Fruit fly (Drosophila melanogaster) whole organism, embryonic: Measurements from ENCODE around the gene CG32271.

Experiments
- Bgb ChIP-seq: fragments of 200-800 bp; sonication (Bioruptor generic); IDR thresholded peaks from 2 replicates; pipeline ENCODE4 v1.3.6; 2022; ENCODE audit warnings: missing biosample characterization, missing genetic modification characterization; ENCODE audit not compliant: partially characterized antibody
- Bteb2 ChIP-seq: fragments of 200-800 bp; sonication (Bioruptor generic); optimal IDR thresholded peaks from 2 replicates; lab custom pipeline; 2016; ENCODE audit warnings: missing biosample characterization, missing genetic modification characterization
- CG10543 ChIP-seq: fragments of 200-800 bp; sonication (Bioruptor generic); optimal IDR thresholded peaks from 3 replicates; lab custom pipeline; 2017; ENCODE audit warnings: missing biosample characterization, mild to moderate bottlenecking, missing genetic modification characterization, moderate library complexity
- CG12219 ChIP-seq: fragments of 200-800 bp; sonication (Bioruptor generic); optimal IDR thresholded peaks from 3 replicates; lab custom pipeline; 2018; ENCODE audit warnings: missing biosample characterization, mild to moderate bottlenecking, missing genetic modification characterization
- CG15601 ChIP-seq: fragments of 200-800 bp; sonication (Bioruptor generic); optimal IDR thresholded peaks from 3 replicates; lab custom pipeline; 2019; ENCODE audit warnings: missing biosample characterization, mild to moderate bottlenecking, missing genetic modification characterization, moderate library complexity
- CG15696 ChIP-seq: fragments of 200-800 bp; sonication (Bioruptor generic); optimal IDR thresholded peaks from 2 replicates; lab custom pipeline; 2019; ENCODE audit warnings: missing biosample characterization, mild to moderate bottlenecking, missing genetic modification characterization, moderate library complexity
- CG16813 ChIP-seq: fragments of 200-800 bp; sonication (Bioruptor generic); IDR thresholded peaks from 3 replicates; pipeline ENCODE4 v1.3.6; 2022; ENCODE audit warnings: missing biosample characterization, missing genetic modification characterization; ENCODE audit not compliant: partially characterized antibody
- CG33213 ChIP-seq: fragments of 200-800 bp; sonication (Bioruptor generic); optimal IDR thresholded peaks from 3 replicates; lab custom pipeline; 2016; ENCODE audit warnings: missing biosample characterization, missing genetic modification characterization
- CG43689 ChIP-seq: fragments of 200-800 bp; sonication (Bioruptor generic); IDR thresholded peaks from 2 replicates; pipeline ENCODE4 v1.3.6; 2022; ENCODE audit warnings: missing biosample characterization, missing genetic modification characterization
- CG6765 ChIP-seq: fragments of 200-800 bp; sonication (Bioruptor generic); optimal IDR thresholded peaks from 3 replicates; lab custom pipeline; 2017; ENCODE audit warnings: missing biosample characterization, mild to moderate bottlenecking, missing genetic modification characterization
- CG7357 ChIP-seq: fragments of 200-800 bp; sonication (Bioruptor generic); IDR thresholded peaks from 3 replicates; pipeline ENCODE4 v1.3.6; 2022; ENCODE audit warnings: missing biosample characterization, missing genetic modification characterization
- CG8765 ChIP-seq: fragments of 200-800 bp; sonication (Bioruptor generic); IDR thresholded peaks from 2 replicates; pipeline ENCODE4 v1.3.6; 2022; ENCODE audit warnings: missing biosample characterization, missing genetic modification characterization
- CG9437 ChIP-seq: fragments of 200-800 bp; sonication (Bioruptor generic); optimal IDR thresholded peaks from 2 replicates; lab custom pipeline; 2018; ENCODE audit warnings: missing biosample characterization, mild to moderate bottlenecking, missing genetic modification characterization
- CG9876 ChIP-seq: fragments of 200-800 bp; sonication (Bioruptor generic); optimal IDR thresholded peaks from 2 replicates; lab custom pipeline; 2016; ENCODE audit warnings: missing biosample characterization, missing genetic modification characterization
- Chrac-16 ChIP-seq: fragments of 200-800 bp; sonication (Bioruptor generic); optimal IDR thresholded peaks from 3 replicates; lab custom pipeline; 2016; ENCODE audit warnings: missing biosample characterization, missing genetic modification characterization
- Dek ChIP-seq: fragments of 200-800 bp; sonication (Bioruptor generic); optimal IDR thresholded peaks from 3 replicates; lab custom pipeline; 2019; ENCODE audit warnings: missing biosample characterization, mild to moderate bottlenecking, missing genetic modification characterization, moderate library complexity
- HLHmδ ChIP-seq: fragments of 200-800 bp; sonication (Bioruptor generic); optimal IDR thresholded peaks from 2 replicates; lab custom pipeline; 2018; ENCODE audit warnings: missing biosample characterization, mild to moderate bottlenecking, missing genetic modification characterization, moderate library complexity
- MESR4 ChIP-seq: fragments of 200-800 bp; sonication (Bioruptor generic); optimal IDR thresholded peaks from 2 replicates; lab custom pipeline; 2018; ENCODE audit warnings: missing biosample characterization, mild to moderate bottlenecking, missing genetic modification characterization, moderate library complexity
- NC2β ChIP-seq: fragments of 200-800 bp; sonication (Bioruptor generic); optimal IDR thresholded peaks from 2 replicates; lab custom pipeline; 2016; ENCODE audit warnings: missing biosample characterization, missing genetic modification characterization
- Opbp ChIP-seq: fragments of 200-800 bp; sonication (Bioruptor generic); IDR thresholded peaks from 3 replicates; pipeline ENCODE4 v1.3.6; 2022; ENCODE audit warnings: missing biosample characterization, missing genetic modification characterization; ENCODE audit not compliant: partially characterized antibody
- Poxn ChIP-seq: fragments of 200-800 bp; sonication (Bioruptor generic); IDR thresholded peaks from 2 replicates; pipeline ENCODE4 v1.3.6; 2022; ENCODE audit warnings: missing biosample characterization, missing genetic modification characterization
- Scr ChIP-seq: fragments of 200-800 bp; sonication (Bioruptor generic); IDR thresholded peaks from 2 replicates; pipeline ENCODE4 v1.3.6; 2022; ENCODE audit warnings: missing biosample characterization, missing genetic modification characterization; ENCODE audit not compliant: partially characterized antibody
- Sin3A ChIP-seq: fragments of >200 bp; optimal IDR thresholded peaks from 2 replicates; lab custom pipeline; 2018
- Sox100B ChIP-seq: fragments of 200-800 bp; sonication (Bioruptor generic); optimal IDR thresholded peaks from 3 replicates; lab custom pipeline; 2018; ENCODE audit warnings: missing biosample characterization, mild to moderate bottlenecking, missing genetic modification characterization
- ab ChIP-seq: fragments of 200-800 bp; sonication (Bioruptor generic); optimal IDR thresholded peaks from 2 replicates; lab custom pipeline; 2016; ENCODE audit warnings: missing biosample characterization, missing genetic modification characterization
- amos ChIP-seq: fragments of 200-800 bp; sonication (Bioruptor generic); IDR thresholded peaks from 2 replicates; pipeline ENCODE4 v1.3.6; 2022; ENCODE audit warnings: missing biosample characterization, missing genetic modification characterization; ENCODE audit not compliant: partially characterized antibody
- cad ChIP-seq: fragments of >200 bp; optimal IDR thresholded peaks from 2 replicates; lab custom pipeline; 2017; ENCODE audit warnings: missing biosample characterization, missing genetic modification characterization
- chn ChIP-seq: fragments of 200-800 bp; sonication (Bioruptor generic); optimal IDR thresholded peaks from 2 replicates; lab custom pipeline; 2016; ENCODE audit warnings: missing biosample characterization, missing genetic modification characterization
- crol ChIP-seq: fragments of 200-800 bp; sonication (Bioruptor generic); IDR thresholded peaks from 2 replicates; pipeline ENCODE4 v1.3.6; 2022; ENCODE audit warnings: missing biosample characterization, missing genetic modification characterization
- dmrt99B ChIP-seq: fragments of 200-800 bp; sonication (Bioruptor generic); optimal IDR thresholded peaks from 2 replicates; lab custom pipeline; 2018; ENCODE audit warnings: missing biosample characterization, mild to moderate bottlenecking, missing genetic modification characterization, moderate library complexity
- fd3F ChIP-seq: fragments of 200-800 bp; sonication (Bioruptor generic); optimal IDR thresholded peaks from 2 replicates; lab custom pipeline; 2018; ENCODE audit warnings: missing biosample characterization, mild to moderate bottlenecking, missing genetic modification characterization, moderate library complexity
- fd64A ChIP-seq: fragments of 200-800 bp; sonication (Bioruptor generic); optimal IDR thresholded peaks from 3 replicates; lab custom pipeline; 2018; ENCODE audit warnings: missing biosample characterization, mild to moderate bottlenecking, missing genetic modification characterization
- fu2 ChIP-seq: fragments of 200-800 bp; sonication (Bioruptor generic); optimal IDR thresholded peaks from 2 replicates; lab custom pipeline; 2016; ENCODE audit warnings: missing biosample characterization, missing genetic modification characterization
- hb ChIP-seq: fragments of 200-800 bp; sonication (Bioruptor generic); IDR thresholded peaks from 3 replicates; pipeline ENCODE4 v1.3.6; 2022; ENCODE audit warnings: missing biosample characterization, missing genetic modification characterization; ENCODE audit not compliant: partially characterized antibody
- hth ChIP-seq: fragments of >200 bp; optimal IDR thresholded peaks from 2 replicates; lab custom pipeline; 2017; ENCODE audit warnings: inconsistent platforms
- insv ChIP-seq, 2 experiments: fragments of 200-800 bp; sonication (Bioruptor generic); optimal IDR thresholded peaks; 3 replicates each; lab custom pipeline; 2016 to 2018; ENCODE audit warnings: missing biosample characterization in 2 of 2, missing genetic modification characterization in 2 of 2
- inv ChIP-seq: fragments of 200-800 bp; sonication (Bioruptor generic); IDR thresholded peaks from 2 replicates; pipeline ENCODE4 v1.3.6; 2022; ENCODE audit warnings: missing biosample characterization, missing genetic modification characterization; ENCODE audit not compliant: partially characterized antibody
- kni ChIP-seq: fragments of 200-800 bp; sonication (Bioruptor generic); optimal IDR thresholded peaks from 3 replicates; lab custom pipeline; 2017; ENCODE audit warnings: mild to moderate bottlenecking, missing biosample characterization, missing genetic modification reagents, missing genetic modification characterization
- lbe ChIP-seq: fragments of 200-800 bp; sonication (Bioruptor generic); optimal IDR thresholded peaks from 2 replicates; lab custom pipeline; 2016; ENCODE audit warnings: missing biosample characterization, mild to moderate bottlenecking, missing genetic modification characterization
- mld ChIP-seq: fragments of 200-800 bp; sonication (Bioruptor generic); IDR thresholded peaks from 3 replicates; pipeline ENCODE4 v1.3.6; 2022; ENCODE audit warnings: missing biosample characterization, missing genetic modification characterization; ENCODE audit not compliant: partially characterized antibody
- onecut ChIP-seq: fragments of 200-800 bp; sonication (Bioruptor generic); IDR thresholded peaks from 2 replicates; pipeline ENCODE4 v1.3.6; 2022; ENCODE audit warnings: missing biosample characterization, missing genetic modification characterization
- pb ChIP-seq: fragments of 200-800 bp; sonication (Bioruptor generic); optimal IDR thresholded peaks from 3 replicates; lab custom pipeline; 2016; ENCODE audit warnings: missing biosample characterization, missing genetic modification characterization
- pzg ChIP-seq: fragments of 200-800 bp; sonication (Bioruptor generic); optimal IDR thresholded peaks from 3 replicates; lab custom pipeline; 2018; ENCODE audit warnings: missing biosample characterization, mild to moderate bottlenecking, missing genetic modification characterization, moderate library complexity
- ro ChIP-seq: fragments of 200-800 bp; sonication (Bioruptor generic); IDR thresholded peaks from 2 replicates; pipeline ENCODE4 v1.3.6; 2022; ENCODE audit warnings: missing biosample characterization, missing genetic modification characterization
- shn ChIP-seq: fragments of 200-800 bp; sonication (Bioruptor generic); optimal IDR thresholded peaks from 3 replicates; lab custom pipeline; 2016; ENCODE audit warnings: missing biosample characterization, missing genetic modification characterization
- slp2 ChIP-seq: fragments of 200-800 bp; sonication (Bioruptor generic); optimal IDR thresholded peaks from 2 replicates; lab custom pipeline; 2016; ENCODE audit warnings: missing biosample characterization, missing genetic modification characterization
- tin ChIP-seq: fragments of 200-800 bp; sonication (Bioruptor generic); optimal IDR thresholded peaks from 3 replicates; lab custom pipeline; 2016; ENCODE audit warnings: missing biosample characterization, missing genetic modification characterization
- unc-4 ChIP-seq: fragments of 200-800 bp; sonication (Bioruptor generic); IDR thresholded peaks from 2 replicates; pipeline ENCODE4 v1.3.6; 2022; ENCODE audit warnings: missing biosample characterization, missing genetic modification characterization; ENCODE audit not compliant: partially characterized antibody
- vvl ChIP-seq: fragments of 200-800 bp; sonication (Bioruptor generic); IDR thresholded peaks from 2 replicates; pipeline ENCODE4 v1.3.6; 2022; ENCODE audit warnings: missing biosample characterization, missing genetic modification characterization
- zen2 ChIP-seq: fragments of 200-800 bp; sonication (Bioruptor generic); IDR thresholded peaks from 3 replicates; pipeline ENCODE4 v1.3.6; 2022; ENCODE audit warnings: missing biosample characterization, missing genetic modification characterization; ENCODE audit not compliant: partially characterized antibody
- zfh2 ChIP-seq: fragments of 200-800 bp; sonication (Bioruptor generic); optimal IDR thresholded peaks from 2 replicates; lab custom pipeline; 2016; ENCODE audit warnings: missing biosample characterization, missing genetic modification characterization

CG32271 gene

dm6 chr3L:3192333-3192894 lies 10.5 kb downstream of the CG32271 start, which contains the start of gene CG14965 (continued):
- no peak for TF ChIP-seq Chrac-16 (GFP tag; lab: Kevin White, UChicago)
- no peak for TF ChIP-seq lbe (GFP tag; lab: Kevin White, UChicago)
- TF ChIP-seq insv (GFP tag; optimal IDR thresholded peaks at IDR 0.05; lab: Kevin White, UChicago) = no peak
- no peak for TF ChIP-seq CG43689 (GFP tag; lab: Robert Waterston, UW)
- no peak for TF ChIP-seq fd3F
- no peak for TF ChIP-seq hth (lab: Kevin White, UChicago)
- peak; percentile 56; the same call in 1 of the 3 replicates for TF ChIP-seq zen2 (GFP tag; lab: Robert Waterston, UW)
- peak; percentile 90 for TF ChIP-seq CG16813
- TF ChIP-seq amos (GFP tag; lab: Robert Waterston, UW) = peak; percentile 87
- no peak for TF ChIP-seq CG9437
- TF ChIP-seq inv (GFP tag; lab: Robert Waterston, UW) = peak; percentile 86
- TF ChIP-seq zfh2 (GFP tag; lab: Kevin White, UChicago) = no peak
- TF ChIP-seq CG15601 (tag; lab: Kevin White, UChicago) = no peak
- TF ChIP-seq Dek (tag; lab: Kevin White, UChicago) = no peak
- no peak for TF ChIP-seq ab (GFP tag; lab: Kevin White, UChicago)
- no peak for TF ChIP-seq dmrt99B
- TF ChIP-seq CG33213 (GFP tag; lab: Kevin White, UChicago) = no peak
- peak; percentile 89 for TF ChIP-seq Bgb (GFP tag; lab: Robert Waterston, UW)
- no peak for TF ChIP-seq slp2
- TF ChIP-seq CG9876 (GFP tag; lab: Kevin White, UChicago) = no peak
- no peak for TF ChIP-seq Bteb2 (GFP tag; lab: Kevin White, UChicago)
- TF ChIP-seq CG7357 (GFP tag; lab: Robert Waterston, UW) = no peak
- TF ChIP-seq unc-4 (GFP tag; lab: Robert Waterston, UW) = peak; percentile 95
- peak; percentile 82; the same call in 2 of the 3 replicates for TF ChIP-seq Opbp
- no peak for TF ChIP-seq pb (GFP tag; lab: Kevin White, UChicago)
- TF ChIP-seq fd64A (GFP tag; lab: Kevin White, UChicago) = no peak
- no peak for TF ChIP-seq CG6765
- TF ChIP-seq chn = no peak
- TF ChIP-seq shn (GFP tag; lab: Kevin White, UChicago) = no peak
- TF ChIP-seq NC2β (GFP tag; lab: Kevin White, UChicago) = no peak
- no peak for TF ChIP-seq Poxn (GFP tag; lab: Robert Waterston, UW)
- TF ChIP-seq Sox100B (GFP tag; lab: Kevin White, UChicago) = no peak
- peak; percentile 84 for TF ChIP-seq Sin3A
- peak; percentile 87 for TF ChIP-seq hb
- TF ChIP-seq cad (GFP tag; lab: Kevin White, UChicago) = no peak
- peak; percentile 20 for TF ChIP-seq MESR4 (GFP tag; lab: Kevin White, UChicago)
- TF ChIP-seq mld = peak; percentile 75; the same call in 2 of the 3 replicates
- TF ChIP-seq kni = no peak
- TF ChIP-seq CG8765 (GFP tag; lab: Robert Waterston, UW) = no peak
- TF ChIP-seq fu2 = no peak
- no peak for TF ChIP-seq CG12219 (GFP tag; lab: Kevin White, UChicago)
- no peak for TF ChIP-seq ro (GFP tag; lab: Robert Waterston, UW)
- no peak for TF ChIP-seq onecut (GFP tag; lab: Robert Waterston, UW)
- TF ChIP-seq CG10543 = no peak
- TF ChIP-seq vvl = no peak
- TF ChIP-seq Scr (GFP tag; lab: Robert Waterston, UW) = peak; percentile 94
- no peak for TF ChIP-seq CG15696
- TF ChIP-seq tin (GFP tag; lab: Kevin White, UChicago) = no peak
- TF ChIP-seq crol (GFP tag; lab: Robert Waterston, UW) = no peak
- peak; percentile 64 for TF ChIP-seq pzg (GFP tag; lab: Kevin White, UChicago)
- TF ChIP-seq HLHmδ = no peak
